Fruit fly (Drosophila melanogaster) whole organism, prepupa: ENCODE data around the gene dre4.
A peak's percentile ranks its signal among the peaks of the same experiment; 100 is the strongest.

Source experiments
- CG10669 ChIP-seq: fragments of 200-800 bp; sonication (Bioruptor generic); optimal IDR thresholded peaks from 3 replicates; lab custom pipeline; 2018; ENCODE audit warnings: missing biosample characterization, mild to moderate bottlenecking, missing genetic modification characterization, moderate library complexity
- CG11294 ChIP-seq: fragments of 200-800 bp; sonication (Bioruptor generic); IDR thresholded peaks from 2 replicates; pipeline ENCODE4 v1.3.6; 2022; ENCODE audit warnings: missing biosample characterization, missing genetic modification characterization
- CG1621 ChIP-seq: fragments of 200-800 bp; sonication (Bioruptor generic); optimal IDR thresholded peaks from 3 replicates; lab custom pipeline; 2018; ENCODE audit warnings: missing biosample characterization, mild to moderate bottlenecking, missing genetic modification characterization
- CG16779 ChIP-seq: fragments of 200-800 bp; sonication (Bioruptor generic); optimal IDR thresholded peaks from 3 replicates; lab custom pipeline; 2017; ENCODE audit warnings: missing biosample characterization, mild to moderate bottlenecking, missing genetic modification characterization
- CG3032 ChIP-seq: fragments of 200-800 bp; optimal IDR thresholded peaks from 2 replicates; lab custom pipeline; 2019; ENCODE audit warnings: missing biosample characterization, mild to moderate bottlenecking, missing genetic modification characterization, moderate library complexity
- CG32006 ChIP-seq: fragments of 200-800 bp; sonication (Bioruptor generic); optimal IDR thresholded peaks from 3 replicates; lab custom pipeline; 2017; ENCODE audit warnings: missing biosample characterization, mild to moderate bottlenecking, missing genetic modification characterization
- CG34406 ChIP-seq: fragments of 200-800 bp; sonication (Bioruptor generic); optimal IDR thresholded peaks from 3 replicates; lab custom pipeline; 2016; ENCODE audit warnings: missing biosample characterization, missing genetic modification characterization
- CG3919 ChIP-seq: fragments of 200-800 bp; sonication (Bioruptor generic); optimal IDR thresholded peaks from 3 replicates; lab custom pipeline; 2016; ENCODE audit warnings: missing biosample characterization, missing genetic modification characterization
- CG4318 ChIP-seq: fragments of 200-800 bp; sonication (Bioruptor generic); optimal IDR thresholded peaks from 3 replicates; lab custom pipeline; 2017; ENCODE audit warnings: missing biosample characterization, mild to moderate bottlenecking, missing genetic modification characterization
- CG6163 ChIP-seq: fragments of 200-800 bp; sonication (Bioruptor generic); IDR thresholded peaks from 3 replicates; pipeline ENCODE4 v1.3.6; 2022; ENCODE audit warnings: missing biosample characterization, missing genetic modification characterization
- CG6792 ChIP-seq: fragments of 200-800 bp; sonication (Bioruptor generic); optimal IDR thresholded peaks from 3 replicates; lab custom pipeline; 2016; ENCODE audit warnings: missing biosample characterization, missing genetic modification characterization
- CG6808 ChIP-seq: fragments of 200-800 bp; sonication (Bioruptor generic); optimal IDR thresholded peaks from 3 replicates; lab custom pipeline; 2017; ENCODE audit warnings: missing biosample characterization, missing genetic modification characterization, mild to moderate bottlenecking, moderate library complexity, missing genetic modification reagents
- CG6854 ChIP-seq: fragments of 200-800 bp; sonication (Bioruptor generic); optimal IDR thresholded peaks from 2 replicates; lab custom pipeline; 2017; ENCODE audit warnings: missing biosample characterization, mild to moderate bottlenecking, missing genetic modification characterization
- CG7368 ChIP-seq: fragments of 200-800 bp; sonication (Bioruptor generic); optimal IDR thresholded peaks from 3 replicates; lab custom pipeline; 2016; ENCODE audit warnings: missing biosample characterization, missing genetic modification characterization
- CG8319 ChIP-seq: fragments of 200-800 bp; sonication (Bioruptor generic); optimal IDR thresholded peaks from 3 replicates; lab custom pipeline; 2016; ENCODE audit warnings: missing biosample characterization, missing genetic modification characterization
- CG9139 ChIP-seq: fragments of 200-800 bp; sonication (Bioruptor generic); optimal IDR thresholded peaks from 3 replicates; lab custom pipeline; 2017; ENCODE audit warnings: missing biosample characterization, mild to moderate bottlenecking, missing genetic modification characterization
- Eip75B ChIP-seq: fragments of 200-800 bp; sonication (Bioruptor generic); optimal IDR thresholded peaks from 3 replicates; lab custom pipeline; 2016; ENCODE audit warnings: missing biosample characterization, missing genetic modification characterization
- Eip78C ChIP-seq: fragments of 200-800 bp; sonication (Bioruptor generic); peaks from one replicate; lab custom pipeline; 2016; ENCODE audit warnings: missing biosample characterization, missing genetic modification characterization
- Eip93F ChIP-seq: fragments of 200-800 bp; sonication (Bioruptor generic); optimal IDR thresholded peaks from 2 replicates; lab custom pipeline; 2016; ENCODE audit warnings: missing biosample characterization, mild to moderate bottlenecking, missing genetic modification characterization
- Ets21C ChIP-seq: fragments of 200-800 bp; sonication (Bioruptor generic); optimal IDR thresholded peaks from 3 replicates; lab custom pipeline; 2016; ENCODE audit warnings: missing biosample characterization, missing genetic modification characterization
- Ets96B ChIP-seq: fragments of 200-800 bp; optimal IDR thresholded peaks from 2 replicates; lab custom pipeline; 2019; ENCODE audit warnings: missing biosample characterization, mild to moderate bottlenecking, missing genetic modification characterization, moderate library complexity
- Gug ChIP-seq: fragments of 200-800 bp; sonication (Bioruptor generic); IDR thresholded peaks from 2 replicates; pipeline ENCODE4 v1.3.6; 2022; ENCODE audit warnings: missing biosample characterization, missing genetic modification characterization
- Hr4 ChIP-seq: fragments of 200-800 bp; sonication (Bioruptor generic); optimal IDR thresholded peaks from 3 replicates; lab custom pipeline; 2016; ENCODE audit warnings: missing biosample characterization, missing genetic modification characterization
- Lpt ChIP-seq: fragments of 200-800 bp; sonication (Bioruptor generic); optimal IDR thresholded peaks from 3 replicates; lab custom pipeline; 2016; ENCODE audit warnings: missing biosample characterization, missing genetic modification characterization
- Met ChIP-seq: fragments of 200-800 bp; sonication (Bioruptor generic); optimal IDR thresholded peaks from 3 replicates; lab custom pipeline; 2016; ENCODE audit warnings: missing biosample characterization, missing genetic modification characterization
- OdsH ChIP-seq: fragments of 200-800 bp; sonication (Bioruptor generic); optimal IDR thresholded peaks from 3 replicates; lab custom pipeline; 2016; ENCODE audit warnings: missing biosample characterization, missing genetic modification characterization
- Smox ChIP-seq: fragments of 200-800 bp; sonication (Bioruptor generic); optimal IDR thresholded peaks from 3 replicates; lab custom pipeline; 2016; ENCODE audit warnings: missing biosample characterization, missing genetic modification characterization
- Sox102F ChIP-seq: fragments of 200-800 bp; sonication (Bioruptor generic); optimal IDR thresholded peaks from 2 replicates; lab custom pipeline; 2016; ENCODE audit warnings: missing biosample characterization, mild to moderate bottlenecking, missing genetic modification characterization
- Sox14 ChIP-seq: fragments of 200-800 bp; sonication (Bioruptor generic); optimal IDR thresholded peaks from 3 replicates; lab custom pipeline; 2016; ENCODE audit warnings: missing biosample characterization, missing genetic modification characterization
- Sox15 ChIP-seq: fragments of 200-800 bp; sonication (Bioruptor generic); optimal IDR thresholded peaks from 3 replicates; lab custom pipeline; 2016; ENCODE audit warnings: missing biosample characterization, missing genetic modification characterization
- achi ChIP-seq: fragments of 200-800 bp; sonication (Bioruptor generic); optimal IDR thresholded peaks from 3 replicates; lab custom pipeline; 2016; ENCODE audit warnings: missing biosample characterization, missing genetic modification characterization
- cyc ChIP-seq: fragments of 200-800 bp; sonication (Bioruptor generic); optimal IDR thresholded peaks from 3 replicates; lab custom pipeline; 2016; ENCODE audit warnings: missing biosample characterization, missing genetic modification characterization
- dac ChIP-seq: fragments of 200-800 bp; sonication (Bioruptor generic); optimal IDR thresholded peaks from 2 replicates; lab custom pipeline; 2017; ENCODE audit warnings: missing biosample characterization, mild to moderate bottlenecking, missing genetic modification characterization
- dsx ChIP-seq: fragments of 200-800 bp; optimal IDR thresholded peaks from 3 replicates; lab custom pipeline; 2019; ENCODE audit warnings: missing biosample characterization, mild to moderate bottlenecking, missing genetic modification characterization, moderate library complexity; ENCODE audit not compliant: poor library complexity, severe bottlenecking
- esn ChIP-seq: fragments of 200-800 bp; sonication (Bioruptor generic); optimal IDR thresholded peaks from 2 replicates; lab custom pipeline; 2016; ENCODE audit warnings: missing biosample characterization, mild to moderate bottlenecking, missing genetic modification characterization, moderate library complexity
- fd85E ChIP-seq: fragments of 200-800 bp; sonication (Bioruptor generic); optimal IDR thresholded peaks from 3 replicates; lab custom pipeline; 2016; ENCODE audit warnings: missing biosample characterization, missing genetic modification characterization
- lz ChIP-seq: fragments of 200-800 bp; sonication (Bioruptor generic); optimal IDR thresholded peaks from 3 replicates; lab custom pipeline; 2016; ENCODE audit warnings: missing biosample characterization, missing genetic modification characterization
- net ChIP-seq: fragments of 200-800 bp; sonication (Bioruptor generic); optimal IDR thresholded peaks from 3 replicates; lab custom pipeline; 2016; ENCODE audit warnings: missing biosample characterization, missing genetic modification characterization
- salr ChIP-seq, 2 experiments: fragments of 200-800 bp; sonication (Bioruptor generic); optimal IDR thresholded peaks; 3 replicates each; lab custom pipeline; 2016 to 2018; ENCODE audit warnings: missing biosample characterization in 2 of 2, missing genetic modification characterization in 2 of 2, mild to moderate bottlenecking in 1 of 2
- spab ChIP-seq: fragments of 200-800 bp; sonication (Bioruptor generic); optimal IDR thresholded peaks from 2 replicates; lab custom pipeline; 2017; ENCODE audit warnings: missing biosample characterization, mild to moderate bottlenecking, missing genetic modification characterization, missing genetic modification reagents
- ss ChIP-seq, 2 experiments: fragments of 200-800 bp; sonication (Bioruptor generic); optimal IDR thresholded peaks; 2 replicates in 1 of 2; 3 replicates in 1 of 2; lab custom pipeline; 2017 to 2018; ENCODE audit warnings: mild to moderate bottlenecking in 2 of 2, missing biosample characterization in 2 of 2, missing genetic modification characterization in 2 of 2, moderate library complexity in 1 of 2
- svp ChIP-seq: fragments of 200-800 bp; sonication (Bioruptor generic); peaks from one replicate; lab custom pipeline; 2016; ENCODE audit warnings: missing biosample characterization, missing genetic modification characterization
- topi ChIP-seq: fragments of 200-800 bp; sonication (Bioruptor generic); optimal IDR thresholded peaks from 3 replicates; lab custom pipeline; 2016; ENCODE audit warnings: missing biosample characterization, missing genetic modification characterization
- vri ChIP-seq: fragments of 200-800 bp; sonication (Bioruptor generic); optimal IDR thresholded peaks from 3 replicates; lab custom pipeline; 2016; ENCODE audit warnings: missing biosample characterization, mild to moderate bottlenecking, missing genetic modification characterization

The dre4 gene

DNA sequence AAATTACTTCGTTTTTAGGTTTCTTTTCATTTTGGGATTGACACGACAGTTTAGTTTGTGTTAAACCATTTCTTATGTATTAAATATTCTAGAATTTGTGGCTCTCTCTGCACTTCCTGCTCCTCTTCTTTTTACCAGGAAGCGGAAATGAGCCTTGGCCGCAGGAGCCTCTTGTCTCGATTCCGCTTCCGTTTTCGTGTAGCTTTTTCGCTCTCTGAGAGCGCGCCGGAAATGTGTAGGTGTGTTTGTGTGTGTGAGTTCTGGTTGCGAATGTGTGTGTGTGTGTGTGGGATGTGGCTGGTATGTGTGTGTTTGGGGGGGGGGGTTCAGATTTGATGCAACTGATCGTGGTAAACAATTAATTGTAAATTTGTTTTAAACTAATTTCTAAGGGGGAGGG, 16.5 kb downstream of the dre4 start:
- TF ChIP-seq vri (GFP tag; lab: Kevin White, UChicago) (peak; percentile 36), Sox15 (no peak), spab (peak; percentile 37), ss (GFP tag; optimal IDR thresholded peaks at IDR 0.05; lab: Kevin White, UChicago) (peak; percentile 26 to 59), Smox (GFP tag; lab: Kevin White, UChicago) (no peak), CG32006 (GFP tag; lab: Kevin White, UChicago) (no peak), CG3919 (GFP tag; lab: Kevin White, UChicago) (peak; percentile 70), Met (peak; percentile 19), CG6163 (peak; percentile 40; the same call in 2 of the 3 replicates), achi (GFP tag; lab: Kevin White, UChicago) (peak; percentile 45), salr (GFP tag; optimal IDR thresholded peaks at IDR 0.05; lab: Kevin White, UChicago) (no peak), Eip93F (GFP tag; lab: Kevin White, UChicago) (no peak), CG6808 (GFP tag; lab: Kevin White, UChicago) (peak; percentile 48), OdsH (GFP tag; lab: Kevin White, UChicago) (no peak), CG6854 (GFP tag; lab: Kevin White, UChicago) (peak; percentile 81), CG8319 (GFP tag; lab: Kevin White, UChicago) (peak; percentile 24), topi (GFP tag; lab: Kevin White, UChicago) (peak; percentile 43), Ets96B (tag; lab: Kevin White, UChicago) (peak; percentile 25), Eip75B (GFP tag; lab: Kevin White, UChicago) (peak; percentile 13), net (GFP tag; lab: Kevin White, UChicago) (peak; percentile 36), CG7368 (GFP tag; lab: Kevin White, UChicago) (peak; percentile 6), CG3032 (tag; lab: Kevin White, UChicago) (peak; percentile 4), esn (GFP tag; lab: Kevin White, UChicago) (peak; percentile 34), Sox102F (GFP tag; lab: Kevin White, UChicago) (peak; percentile 44), CG10669 (GFP tag; lab: Kevin White, UChicago) (peak; percentile 61), dsx (GFP tag; lab: Kevin White, UChicago) (peak; percentile 11), CG16779 (tag; lab: Kevin White, UChicago) (peak; percentile 9), CG34406 (GFP tag; lab: Kevin White, UChicago) (peak; percentile 28), CG6792 (GFP tag; lab: Kevin White, UChicago) (peak; percentile 29), svp (peak; percentile 62), CG9139 (GFP tag; lab: Kevin White, UChicago) (peak; percentile 61), Eip78C (GFP tag; lab: Kevin White, UChicago) (peak; percentile 88), CG1621 (tag; lab: Kevin White, UChicago) (peak; percentile 40), Hr4 (GFP tag; lab: Kevin White, UChicago) (no peak), Sox14 (GFP tag; lab: Kevin White, UChicago) (no peak), cyc (GFP tag; lab: Kevin White, UChicago) (peak; percentile 4)

dm6 chr3L:1856467-1857350, 19.4 kb downstream of the dre4 start, which contains the start of gene CG12024:
Gene CG12024, plus strand, starts transcription at chr3L:1857165.
- TF ChIP-seq Sox102F (GFP tag; lab: Kevin White, UChicago) (peak; percentile 52), OdsH (GFP tag; lab: Kevin White, UChicago) (peak; percentile 73), Gug (GFP tag; lab: Robert Waterston, UW) (peak; percentile 57), CG6163 (no peak), Sox15 (peak; percentile 42), cyc (GFP tag; lab: Kevin White, UChicago) (peak; percentile 62), CG10669 (GFP tag; lab: Kevin White, UChicago) (peak; percentile 41), Eip93F (GFP tag; lab: Kevin White, UChicago) (no peak), CG4318 (peak; percentile 46), CG3919 (GFP tag; lab: Kevin White, UChicago) (peak; percentile 54), Eip75B (GFP tag; lab: Kevin White, UChicago) (peak; percentile 70), net (GFP tag; lab: Kevin White, UChicago) (peak; percentile 10), Ets96B (tag; lab: Kevin White, UChicago) (peak; percentile 22), CG11294 (GFP tag; lab: Robert Waterston, UW) (peak; percentile 11; the same call in 1 of the 2 replicates), dac (peak; percentile 39), Sox14 (GFP tag; lab: Kevin White, UChicago) (peak; percentile 83), Hr4 (GFP tag; lab: Kevin White, UChicago) (peak; percentile 75), Eip78C (GFP tag; lab: Kevin White, UChicago) (peak; percentile 88), achi (GFP tag; lab: Kevin White, UChicago) (peak; percentile 73), Smox (GFP tag; lab: Kevin White, UChicago) (peak; percentile 58), topi (GFP tag; lab: Kevin White, UChicago) (peak; percentile 61), lz (GFP tag; lab: Kevin White, UChicago) (peak; percentile 69), CG32006 (GFP tag; lab: Kevin White, UChicago) (peak; percentile 71), fd85E (GFP tag; lab: Kevin White, UChicago) (no peak), Ets21C (GFP tag; lab: Kevin White, UChicago) (peak; percentile 49), Lpt (GFP tag; lab: Kevin White, UChicago) (peak; percentile 17)
